Worm (Caenorhabditis elegans): ENCODE data around the gene pgp-4.

The pgp-4 gene

ce11 chrX:11364914-11365313, 7.3 kb downstream of the pgp-4 start:
- TF ChIP-seq M03D4.4 (tag; optimal IDR thresholded peaks at IDR 0.05), result no peak
- TF ChIP-seq flh-1 (GFP tag; optimal IDR thresholded peaks at IDR 0.05), result no peak
- no peak for TF ChIP-seq lsy-2 (tag; optimal IDR thresholded peaks at IDR 0.05)
- no peak for TF ChIP-seq drap-1 (GFP tag; optimal IDR thresholded peaks at IDR 0.05)
- TF ChIP-seq sem-2 (GFP tag; optimal IDR thresholded peaks at IDR 0.05), result no peak
- no peak for TF ChIP-seq nhr-28 (tag; optimal IDR thresholded peaks at IDR 0.05)

ce11 chrX:11365995-11366394, 8.4 kb downstream of the pgp-4 start:
- TF ChIP-seq nhr-28 (tag; optimal IDR thresholded peaks at IDR 0.05), result no peak
- peak; percentile 24 for TF ChIP-seq pha-4 (tag; optimal IDR thresholded peaks at IDR 0.05)
- no peak for TF ChIP-seq mep-1 (tag; optimal IDR thresholded peaks at IDR 0.05)
- no peak for TF ChIP-seq unc-39 (tag; optimal IDR thresholded peaks at IDR 0.05)
- peak; percentile 88 for TF ChIP-seq nhr-2 (tag; optimal IDR thresholded peaks at IDR 0.05)
- TF ChIP-seq sptf-1 (tag; optimal IDR thresholded peaks at IDR 0.05), result peak; percentile 32

- TF ChIP-seq tbx-8 (GFP tag; optimal IDR thresholded peaks at IDR 0.05) (no peak), nhr-237 (tag; optimal IDR thresholded peaks at IDR 0.05) (no peak), zip-8 (tag; optimal IDR thresholded peaks at IDR 0.05) (no peak), ceh-43 (GFP tag; optimal IDR thresholded peaks at IDR 0.05) (no peak), bed-3 (GFP tag; optimal IDR thresholded peaks at IDR 0.05) (no peak), elt-1 (tag; optimal IDR thresholded peaks at IDR 0.05; ENCODE audit: borderline replicate concordance, insufficient read depth) (no peak), flh-1 (GFP tag; optimal IDR thresholded peaks at IDR 0.05) (no peak), ceh-83 (GFP tag; optimal IDR thresholded peaks at IDR 0.05) (no peak), ztf-11 (tag; optimal IDR thresholded peaks at IDR 0.05) (no peak), ham-2 (GFP tag; optimal IDR thresholded peaks at IDR 0.05) (no peak), ces-1 (GFP tag; optimal IDR thresholded peaks at IDR 0.05) (no peak), pha-4 (tag; optimal IDR thresholded peaks at IDR 0.05) (no peak)
These were observed 9.5 kb downstream of the pgp-4 start for ce11 chrX:11367087-11367486.

ce11 chrX:11367640-11368039, 10.0 kb downstream of the pgp-4 start:
- TF ChIP-seq sptf-1 (tag; optimal IDR thresholded peaks at IDR 0.05) (peak; percentile 37), nhr-76 (tag; optimal IDR thresholded peaks at IDR 0.05) (no peak), ces-1 (GFP tag; optimal IDR thresholded peaks at IDR 0.05) (peak; percentile 60)

- TF ChIP-seq nhr-28 (tag; optimal IDR thresholded peaks at IDR 0.05), result no peak
- no peak for TF ChIP-seq ceh-83 (GFP tag; optimal IDR thresholded peaks at IDR 0.05)
- no peak for TF ChIP-seq snpc-4 (tag; optimal IDR thresholded peaks at IDR 0.05)
- no peak for TF ChIP-seq lin-32 (GFP tag; optimal IDR thresholded peaks at IDR 0.05)
- TF ChIP-seq mls-2 (tag; optimal IDR thresholded peaks at IDR 0.05), result no peak
- TF ChIP-seq ceh-39 (tag; optimal IDR thresholded peaks at IDR 0.05), result no peak
- no peak for TF ChIP-seq flh-1 (GFP tag; optimal IDR thresholded peaks at IDR 0.05)
- TF ChIP-seq ces-1 (GFP tag; optimal IDR thresholded peaks at IDR 0.05), result no peak
- TF ChIP-seq mab-5 (tag; optimal IDR thresholded peaks at IDR 0.05), result no peak
- TF ChIP-seq blmp-1 (tag; optimal IDR thresholded peaks at IDR 0.05), result no peak
- TF ChIP-seq elt-3 (tag; optimal IDR thresholded peaks at IDR 0.05), result no peak
- no peak for TF ChIP-seq pha-4 (tag; optimal IDR thresholded peaks at IDR 0.05)
- no peak for TF ChIP-seq hlh-1 (tag; optimal IDR thresholded peaks at IDR 0.05)
- no peak for TF ChIP-seq ham-2 (GFP tag; optimal IDR thresholded peaks at IDR 0.05)
- TF ChIP-seq cnd-1 (tag; optimal IDR thresholded peaks at IDR 0.05), result no peak
- no peak for TF ChIP-seq ztf-11 (tag; optimal IDR thresholded peaks at IDR 0.05)
These were observed 10.8 kb downstream of the pgp-4 start, which contains the start of gene ttyh-1 for ce11 chrX:11368417-11368816. Gene ttyh-1, plus strand, starts transcription at chrX:11368717.

ce11 chrX:11368845-11369244, 11.2 kb downstream of the pgp-4 start:
- TF ChIP-seq pha-4 (tag; optimal IDR thresholded peaks at IDR 0.05) (peak; percentile 43), mep-1 (tag; optimal IDR thresholded peaks at IDR 0.05) (peak; percentile 30), ces-1 (GFP tag; optimal IDR thresholded peaks at IDR 0.05) (peak; percentile 87), ztf-11 (tag; optimal IDR thresholded peaks at IDR 0.05) (no peak), unc-62 (GFP tag; optimal IDR thresholded peaks at IDR 0.05) (peak; percentile 88), lin-13 (tag; optimal IDR thresholded peaks at IDR 0.05) (no peak), unc-120 (tag; optimal IDR thresholded peaks at IDR 0.05; ENCODE audit: poor library complexity, severe bottlenecking) (peak; percentile 4)

Measured in whole organism, mixed stage, embryonic.